Fruit fly (Drosophila melanogaster) Kc167 (cell line): Measurements from ENCODE around the gene para.

Experiments
- Myc ChIP-seq: fragments of >200 bp; optimal IDR thresholded peaks from 2 replicates; lab custom pipeline; 2017; ENCODE audit warnings: missing external identifiers
- Sin3A ChIP-seq: fragments of >200 bp; optimal IDR thresholded peaks from 2 replicates; lab custom pipeline; 2018; ENCODE audit warnings: missing external identifiers
- h ChIP-seq: fragments of >200 bp; optimal IDR thresholded peaks from 3 replicates; lab custom pipeline; 2018; ENCODE audit warnings: missing external identifiers
- insv ChIP-seq: fragments of >200 bp; optimal IDR thresholded peaks from 3 replicates; lab custom pipeline; 2018; ENCODE audit warnings: missing external identifiers
- psq ChIP-seq: fragments of >200 bp; optimal IDR thresholded peaks from 2 replicates; lab custom pipeline; 2017; ENCODE audit warnings: missing external identifiers

DNA sequence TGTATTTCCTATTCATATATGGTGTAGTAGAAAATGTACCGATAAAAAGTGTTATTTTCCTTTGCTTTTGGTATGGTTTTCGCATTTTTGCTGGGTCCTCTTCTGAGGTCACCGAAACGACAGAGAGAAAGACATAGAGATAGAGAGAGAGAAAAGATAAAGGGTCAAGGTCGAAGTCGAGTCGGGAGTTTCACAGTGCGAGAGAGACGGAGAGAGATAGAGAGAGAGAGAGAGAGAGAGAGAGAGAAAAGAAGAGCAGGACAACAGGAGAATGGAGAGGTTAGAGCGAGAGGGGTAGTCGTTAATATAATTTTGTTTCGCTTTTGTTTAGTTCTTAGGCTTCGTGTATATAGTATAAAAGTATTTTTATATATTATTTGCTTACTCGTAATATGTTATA lies 29.4 kb upstream of the para start:
- TF ChIP-seq insv (no peak), Sin3A (lab: Kevin White, UChicago) (no peak), psq (lab: Kevin White, UChicago) (no peak), h (lab: Kevin White, UChicago) (no peak), Myc (no peak)
